Fruit fly (Drosophila melanogaster): ENCODE measurements around the gene Tcs6.

The Tcs6 gene

dm6 chr3R:26023252-26023651, 34.8 kb downstream of the Tcs6 start:
- no peak for TF ChIP-seq Dll (optimal IDR thresholded peaks at IDR 0.05)
- TF ChIP-seq usp (GFP tag; optimal IDR thresholded peaks at IDR 0.05) = no peak
- TF ChIP-seq pan (optimal IDR thresholded peaks at IDR 0.05) = no peak
- no peak for TF ChIP-seq EcR (GFP tag; optimal IDR thresholded peaks at IDR 0.05)
- no peak for TF ChIP-seq psq (optimal IDR thresholded peaks at IDR 0.05)
- TF ChIP-seq CG8478 (optimal IDR thresholded peaks at IDR 0.05) = no peak

DNA sequence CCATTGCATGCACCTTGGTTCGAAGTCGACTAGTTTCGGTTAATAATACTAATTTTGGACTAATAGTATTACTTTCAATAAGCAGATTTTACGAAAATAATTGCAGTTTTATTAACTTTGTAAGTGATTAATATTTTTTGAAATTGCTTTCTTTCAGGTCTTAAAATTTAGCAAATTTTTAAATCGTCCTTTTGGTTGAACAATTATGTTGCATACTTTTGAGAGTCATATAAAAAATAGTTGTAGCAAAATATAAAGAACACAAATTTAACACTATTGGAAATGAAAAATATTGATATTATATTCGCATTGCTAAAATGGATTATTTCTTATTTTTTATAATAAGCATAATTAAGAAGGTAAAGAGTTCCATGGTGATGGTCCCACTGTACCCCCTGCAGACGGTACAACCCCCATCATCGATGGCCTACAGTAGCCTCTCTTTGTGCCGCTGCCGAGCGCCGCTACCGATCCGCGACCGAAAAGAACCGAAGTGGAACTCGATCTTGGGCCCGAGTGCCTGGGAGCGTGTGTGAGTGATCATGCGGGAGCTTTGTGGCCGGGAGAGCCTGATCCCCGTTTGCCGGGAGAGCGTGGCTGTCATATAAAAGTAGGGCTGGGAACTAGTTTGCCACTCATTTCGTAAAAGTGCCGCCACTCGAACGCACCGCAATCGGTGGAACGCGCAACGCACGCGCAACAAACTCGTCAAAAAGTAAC, 36.7 kb downstream of the Tcs6 start:
- no peak for TF ChIP-seq CG8478 (optimal IDR thresholded peaks at IDR 0.05)
- TF ChIP-seq Dll (optimal IDR thresholded peaks at IDR 0.05) = peak; percentile 62

DNA sequence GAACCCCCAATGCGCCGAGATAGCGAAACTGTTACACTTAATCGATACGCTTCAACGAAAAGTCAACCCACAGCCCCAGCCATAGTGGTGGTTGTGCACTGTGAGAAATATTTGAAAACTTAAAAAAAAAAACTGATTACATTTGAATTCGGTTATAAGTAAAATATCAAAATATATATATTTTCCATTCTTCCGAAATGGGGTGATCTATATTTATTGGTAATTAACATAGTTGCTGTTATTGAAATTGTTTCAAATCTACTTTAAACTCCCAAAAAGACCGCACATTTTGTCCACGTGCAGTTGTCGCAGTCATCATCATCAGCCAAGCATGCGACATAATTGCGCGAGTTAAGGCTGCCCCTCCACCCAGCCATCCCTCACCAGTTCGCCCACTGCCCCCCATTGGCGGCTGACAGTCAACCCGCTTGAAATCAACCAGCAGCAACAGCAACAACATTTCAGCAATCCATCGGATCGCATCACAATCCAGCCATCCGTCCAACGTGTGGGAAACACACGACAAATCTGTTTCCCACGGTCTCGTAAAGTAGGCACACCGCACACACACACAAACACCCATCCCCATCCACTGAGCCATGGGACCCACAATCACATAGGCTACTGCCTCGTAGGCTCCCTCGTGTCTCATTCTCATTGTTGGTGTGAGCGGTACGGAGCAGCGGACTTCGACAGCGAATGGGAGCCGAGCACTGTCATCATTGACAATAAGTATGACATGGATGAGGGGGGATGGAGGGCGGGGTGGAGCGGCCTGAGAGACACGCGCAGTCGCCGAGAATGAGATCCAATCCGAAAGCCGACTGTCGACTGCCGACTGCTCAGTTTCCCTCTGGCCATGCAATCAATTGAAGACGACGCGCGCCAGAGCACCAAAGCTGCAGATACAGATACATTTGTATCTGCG, 37.5 kb downstream of the Tcs6 start:
- TF ChIP-seq Dll (optimal IDR thresholded peaks at IDR 0.05) (peak; percentile 72), EcR (GFP tag; optimal IDR thresholded peaks at IDR 0.05) (no peak)

- no peak for TF ChIP-seq usp (GFP tag; optimal IDR thresholded peaks at IDR 0.05)
These were observed 38.8 kb downstream of the Tcs6 start for dm6 chr3R:26019232-26019631.

DNA sequence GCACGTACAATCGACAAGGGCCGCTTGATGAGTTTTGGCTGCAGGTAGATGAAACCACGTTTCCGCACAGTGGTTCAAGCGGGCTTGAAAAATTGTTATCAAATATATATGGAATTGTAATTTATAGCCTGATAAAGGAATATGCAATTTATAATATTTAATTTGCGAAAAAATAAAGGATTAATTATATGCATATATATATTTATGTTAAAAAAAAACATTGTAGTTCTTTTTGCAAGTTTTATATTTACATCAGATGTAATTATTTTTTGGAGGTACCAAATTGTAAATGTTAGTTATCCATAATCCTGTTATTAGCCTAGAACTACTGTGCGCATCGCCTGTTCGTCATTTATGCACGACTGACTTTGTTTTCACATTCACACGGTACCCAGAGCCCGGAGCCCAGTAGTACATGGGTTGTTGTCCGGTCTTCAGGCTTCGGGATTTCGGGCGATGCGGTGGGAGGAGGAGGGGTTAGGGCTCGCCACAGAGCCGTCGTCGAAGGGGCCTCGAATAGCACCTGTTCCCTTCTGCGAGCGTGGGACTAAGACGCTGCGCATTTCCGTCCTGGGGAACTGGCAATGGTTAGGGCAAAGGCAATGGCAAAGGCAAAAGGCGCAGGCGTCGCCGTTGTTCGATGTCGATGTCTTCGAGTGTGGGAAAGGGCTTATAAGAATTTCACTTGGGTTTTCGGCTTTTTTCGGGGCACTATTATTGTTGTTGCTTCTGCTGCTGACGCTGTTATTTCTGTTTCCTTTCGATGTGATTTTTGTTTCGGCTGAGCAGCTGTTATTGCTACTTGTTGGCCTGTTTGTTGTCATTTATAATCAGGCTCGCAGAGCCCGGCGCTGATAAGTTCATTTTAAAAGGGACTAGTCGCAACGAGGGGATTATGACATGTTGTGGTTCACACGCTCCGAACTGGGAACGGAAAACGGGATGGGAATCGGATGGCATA, 40.0 kb downstream of the Tcs6 start:
- TF ChIP-seq EcR (GFP tag; optimal IDR thresholded peaks at IDR 0.05) (peak in 1 of 2 experiments; percentile 36), CG8478 (optimal IDR thresholded peaks at IDR 0.05) (no peak), Dll (optimal IDR thresholded peaks at IDR 0.05) (no peak)

DNA sequence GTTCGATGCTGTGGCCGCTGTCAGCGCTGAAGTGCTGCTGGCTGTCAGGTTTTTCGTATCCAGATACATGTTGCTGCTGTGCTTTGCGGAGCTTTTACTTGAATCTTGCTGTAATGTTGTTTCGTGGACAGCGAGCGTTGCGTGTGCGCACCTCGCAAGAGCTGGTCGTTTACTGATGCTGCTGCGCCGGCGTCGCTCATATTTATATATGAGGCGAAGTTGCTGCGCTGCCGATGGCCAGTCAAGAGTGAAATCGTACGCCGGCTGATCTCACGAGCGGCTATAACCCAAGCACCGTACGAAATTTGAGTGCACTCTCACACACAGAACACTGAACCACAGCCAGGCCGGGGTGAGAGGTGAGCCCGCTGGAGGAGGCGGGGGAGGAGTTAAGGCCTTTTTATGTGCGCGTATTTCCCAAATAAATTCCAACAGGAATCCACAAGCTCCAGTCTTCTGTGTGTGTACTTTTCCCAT, 40.7 kb downstream of the Tcs6 start:
- peak in 1 of 2 experiments; percentile 29 for TF ChIP-seq EcR (GFP tag; optimal IDR thresholded peaks at IDR 0.05)
- no peak for TF ChIP-seq pan (optimal IDR thresholded peaks at IDR 0.05)
- no peak for TF ChIP-seq CG8478 (optimal IDR thresholded peaks at IDR 0.05)
- no peak for TF ChIP-seq psq (optimal IDR thresholded peaks at IDR 0.05)
- no peak for TF ChIP-seq usp (GFP tag; optimal IDR thresholded peaks at IDR 0.05)
- TF ChIP-seq Dll (optimal IDR thresholded peaks at IDR 0.05) = peak; percentile 17

dm6 chr3R:26014262-26014833, 43.7 kb downstream of the Tcs6 start, which contains the start of gene Kaz-m1:
Gene Kaz-m1 (plus strand): TSS chr3R:26014721.
- TF ChIP-seq usp (GFP tag; optimal IDR thresholded peaks at IDR 0.05) = no peak
- no peak for TF ChIP-seq pan (optimal IDR thresholded peaks at IDR 0.05)
- TF ChIP-seq CG8478 (optimal IDR thresholded peaks at IDR 0.05) = no peak
- no peak for TF ChIP-seq Dll (optimal IDR thresholded peaks at IDR 0.05)

- no peak for TF ChIP-seq psq (optimal IDR thresholded peaks at IDR 0.05)
- no peak for TF ChIP-seq CG8478 (optimal IDR thresholded peaks at IDR 0.05)
- no peak for TF ChIP-seq usp (GFP tag; optimal IDR thresholded peaks at IDR 0.05)
- TF ChIP-seq EcR (GFP tag; optimal IDR thresholded peaks at IDR 0.05) = no peak
- no peak for TF ChIP-seq Dll (optimal IDR thresholded peaks at IDR 0.05)
- no peak for TF ChIP-seq pan (optimal IDR thresholded peaks at IDR 0.05)
These were observed 44.4 kb downstream of the Tcs6 start for dm6 chr3R:26013664-26013948.

dm6 chr3R:26012801-26013663, 45.0 kb downstream of the Tcs6 start:
- TF ChIP-seq Dll (optimal IDR thresholded peaks at IDR 0.05) = no peak
- TF ChIP-seq EcR (GFP tag; optimal IDR thresholded peaks at IDR 0.05) = peak in 1 of 2 experiments; percentile 30

DNA sequence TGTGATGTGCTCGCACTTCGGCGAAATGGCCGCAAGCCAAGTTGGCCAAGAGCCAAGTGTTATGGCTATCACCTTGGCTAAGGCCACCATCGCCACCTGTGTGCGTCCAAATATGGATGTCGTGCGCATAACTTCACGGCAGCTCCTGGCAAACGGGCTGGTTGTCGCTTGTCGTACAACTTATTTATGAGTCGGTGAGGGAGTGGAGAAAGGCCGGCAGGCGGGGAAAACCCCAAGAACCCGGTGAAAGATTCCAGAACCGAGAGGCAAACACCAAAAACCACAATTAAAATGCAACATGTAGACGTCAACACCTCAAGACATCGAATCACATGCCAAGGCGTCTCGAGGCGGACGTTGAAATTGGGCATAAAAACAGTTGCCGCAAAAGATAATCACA, 45.7 kb downstream of the Tcs6 start:
- TF ChIP-seq EcR (GFP tag; optimal IDR thresholded peaks at IDR 0.05) = no peak

dm6 chr3R:26011542-26011941, 46.5 kb downstream of the Tcs6 start:
- TF ChIP-seq Dll (optimal IDR thresholded peaks at IDR 0.05) (no peak), pan (optimal IDR thresholded peaks at IDR 0.05) (no peak), psq (optimal IDR thresholded peaks at IDR 0.05) (no peak), EcR (GFP tag; optimal IDR thresholded peaks at IDR 0.05) (no peak), CG8478 (optimal IDR thresholded peaks at IDR 0.05) (no peak), usp (GFP tag; optimal IDR thresholded peaks at IDR 0.05) (no peak)

Measured in whole organism.